Worm (Caenorhabditis elegans) whole organism, midembryonic: ENCODE measurements around the gene nhr-164.
"Not testable (repeated sequence)": the region's sequence is repeated elsewhere in the genome, so short reads cannot be mapped to it uniquely, and the experiment has no call there.

Experiments used
- T22C8.4 ChIP-seq: fragments of 200-800 bp; sonication (Bioruptor generic); IDR thresholded peaks from 2 replicates; pipeline ENCODE4 v1.3.6; 2022; ENCODE audit warnings: missing genetic modification characterization, missing compliant biosample characterization
- cog-1 ChIP-seq: sonication (generic microtip); optimal IDR thresholded peaks from 2 replicates; lab custom pipeline; 2016; ENCODE audit warnings: missing genetic modification characterization, missing compliant biosample characterization
- flt-1 ChIP-seq: fragments of 200-800 bp; sonication (Bioruptor generic); IDR thresholded peaks from 2 replicates; pipeline ENCODE4 v1.3.6; 2022; ENCODE audit warnings: missing genetic modification characterization, missing compliant biosample characterization
- klf-2 ChIP-seq: fragments of 200-800 bp; sonication (Bioruptor generic); conservative IDR thresholded peaks from 2 replicates; pipeline ENCODE4 v1.3.6; 2022; ENCODE audit warnings: missing genetic modification reagents, missing genetic modification characterization, missing compliant biosample characterization
- med-1 ChIP-seq: sonication (generic microtip); optimal IDR thresholded peaks from 2 replicates; lab custom pipeline; 2017; ENCODE audit warnings: missing genetic modification characterization, mild to moderate bottlenecking, missing compliant biosample characterization, antibody characterized with exemption, missing genetic modification reagents; ENCODE audit not compliant: insufficient read depth
- ref-1 ChIP-seq: fragments of 200-800 bp; sonication (Bioruptor generic); conservative IDR thresholded peaks from 2 replicates; pipeline ENCODE4 v1.3.6; 2022; ENCODE audit warnings: missing genetic modification reagents, missing genetic modification characterization, missing compliant biosample characterization
- tab-1 ChIP-seq: fragments of 200-800 bp; sonication (Bioruptor generic); IDR thresholded peaks from 2 replicates; pipeline ENCODE4 v1.3.6; 2022; ENCODE audit warnings: missing genetic modification characterization, missing compliant biosample characterization
- ztf-23 ChIP-seq: fragments of 200-800 bp; sonication (Bioruptor generic); IDR thresholded peaks from 2 replicates; pipeline ENCODE4 v1.3.6; 2022; ENCODE audit warnings: missing genetic modification reagents, missing genetic modification characterization, missing compliant biosample characterization
- ztf-29 ChIP-seq: fragments of 200-800 bp; sonication (Bioruptor generic); IDR thresholded peaks from 2 replicates; pipeline ENCODE4 v1.3.6; 2022; ENCODE audit warnings: missing genetic modification reagents, missing genetic modification characterization, missing compliant biosample characterization

nhr-164 gene

ce11 chrV:15264131-15264530, 28.6 kb upstream of the nhr-164 start, which contains the start of gene M01B2.12:
M01B2.12 (minus strand) TSS chrV:15264231.
- TF ChIP-seq ref-1 (GFP tag; lab: Robert Waterston, UW) (no peak), klf-2 (GFP tag; lab: Robert Waterston, UW) (no peak), ztf-23 (GFP tag; lab: Robert Waterston, UW) (no peak)

- TF ChIP-seq T22C8.4; tab-1 (GFP tag; lab: Robert Waterston, UW); ztf-23 (GFP tag; lab: Robert Waterston, UW): not testable (repeated sequence)
These were observed 26.8 kb upstream of the nhr-164 start, which contains the start of gene M01B2.10 for ce11 chrV:15262336-15262735. M01B2.10 (minus strand) TSS chrV:15262436.

ce11 chrV:15259904-15260303, 24.3 kb upstream of the nhr-164 start, which contains the start of gene M01B2.8:
M01B2.8 (plus strand) TSS chrV:15260204.
- TF ChIP-seq tab-1 (GFP tag; lab: Robert Waterston, UW) (no peak), klf-2 (GFP tag; lab: Robert Waterston, UW) (no peak), T22C8.4 (no peak), flt-1 (GFP tag; lab: Robert Waterston, UW) (no peak), cog-1 (tag; lab: Kevin White, UChicago) (no peak), ztf-29 (no peak), ref-1 (GFP tag; lab: Robert Waterston, UW) (no peak), med-1 (no peak), ztf-23 (GFP tag; lab: Robert Waterston, UW) (no peak)

ce11 chrV:15259049-15259448, 23.5 kb upstream of the nhr-164 start, which contains the start of gene srsx-37:
srsx-37 (minus strand) TSS chrV:15259149.
- TF ChIP-seq ztf-23 (GFP tag; lab: Robert Waterston, UW) = no peak
- TF ChIP-seq cog-1 (tag; lab: Kevin White, UChicago) = no peak
- no peak for TF ChIP-seq med-1
- no peak for TF ChIP-seq T22C8.4
- no peak for TF ChIP-seq flt-1 (GFP tag; lab: Robert Waterston, UW)
- no peak for TF ChIP-seq ref-1 (GFP tag; lab: Robert Waterston, UW)
- TF ChIP-seq klf-2 (GFP tag; lab: Robert Waterston, UW) = no peak
- no peak for TF ChIP-seq tab-1 (GFP tag; lab: Robert Waterston, UW)
- no peak for TF ChIP-seq ztf-29

- TF ChIP-seq ztf-23 (GFP tag; lab: Robert Waterston, UW); med-1; tab-1 (GFP tag; lab: Robert Waterston, UW): not testable (repeated sequence)
These were observed 21.1 kb upstream of the nhr-164 start, which contains the start of gene srsx-39 for ce11 chrV:15256669-15257068. srsx-39 (minus strand) TSS chrV:15256769.

- TF ChIP-seq T22C8.4 (no peak), tab-1 (GFP tag; lab: Robert Waterston, UW) (no peak), cog-1 (tag; lab: Kevin White, UChicago) (no peak), ref-1 (GFP tag; lab: Robert Waterston, UW) (no peak), flt-1 (GFP tag; lab: Robert Waterston, UW) (no peak), med-1 (no peak), ztf-29 (no peak), klf-2 (GFP tag; lab: Robert Waterston, UW) (no peak), ztf-23 (GFP tag; lab: Robert Waterston, UW) (no peak)
These were observed 18.0 kb upstream of the nhr-164 start, which contains the start of gene srbc-75 for ce11 chrV:15253529-15253928. srbc-75 (plus strand) TSS chrV:15253829.

- TF ChIP-seq cog-1 (tag; lab: Kevin White, UChicago) (no peak), T22C8.4 (no peak), ztf-29 (no peak), klf-2 (GFP tag; lab: Robert Waterston, UW) (no peak), med-1 (no peak), tab-1 (GFP tag; lab: Robert Waterston, UW) (no peak), ref-1 (GFP tag; lab: Robert Waterston, UW) (no peak), ztf-23 (GFP tag; lab: Robert Waterston, UW) (no peak), flt-1 (GFP tag; lab: Robert Waterston, UW) (no peak)
These were observed 16.5 kb upstream of the nhr-164 start, which contains the start of gene srbc-76 for ce11 chrV:15252082-15252481. srbc-76 (plus strand) TSS chrV:15252382.

- not testable (repeated sequence) for TF ChIP-seq tab-1 (GFP tag; lab: Robert Waterston, UW); med-1; ztf-29
These were observed 14.7 kb upstream of the nhr-164 start, which contains the start of gene srd-28 for ce11 chrV:15250304-15250703. srd-28 (plus strand) TSS chrV:15250604.

- TF ChIP-seq ztf-23 (GFP tag; lab: Robert Waterston, UW) (no peak), cog-1 (tag; lab: Kevin White, UChicago) (no peak)
These were observed 8.9 kb upstream of the nhr-164 start, which contains the start of gene kin-30 for ce11 chrV:15244456-15244855. kin-30 (plus strand) TSS chrV:15244756.

- TF ChIP-seq med-1 (no peak), ref-1 (GFP tag; lab: Robert Waterston, UW) (no peak), tab-1 (GFP tag; lab: Robert Waterston, UW) (no peak), T22C8.4 (no peak), ztf-23 (GFP tag; lab: Robert Waterston, UW) (no peak), klf-2 (GFP tag; lab: Robert Waterston, UW) (no peak), flt-1 (GFP tag; lab: Robert Waterston, UW) (no peak), ztf-29 (no peak), cog-1 (tag; lab: Kevin White, UChicago) (no peak)
These were observed 5.7 kb upstream of the nhr-164 start, which contains the start of gene chil-12 for ce11 chrV:15241259-15241658. chil-12 (plus strand) TSS chrV:15241559.

ce11 chrV:15240215-15240614, 4.7 kb upstream of the nhr-164 start, which contains the start of gene srw-11:
srw-11 (minus strand) TSS chrV:15240315.
- TF ChIP-seq T22C8.4 = no peak
- TF ChIP-seq cog-1 (tag; lab: Kevin White, UChicago) = no peak
